Worm (Caenorhabditis elegans) whole organism, midembryonic: Measurements from ENCODE around the gene srj-52.

Experiments used
- klf-2 ChIP-seq: fragments of 200-800 bp; sonication (Bioruptor generic); conservative IDR thresholded peaks from 2 replicates; pipeline ENCODE4 v1.3.6; 2022; ENCODE audit warnings: missing genetic modification reagents, missing genetic modification characterization, missing compliant biosample characterization
- ref-1 ChIP-seq: fragments of 200-800 bp; sonication (Bioruptor generic); conservative IDR thresholded peaks from 2 replicates; pipeline ENCODE4 v1.3.6; 2022; ENCODE audit warnings: missing genetic modification reagents, missing genetic modification characterization, missing compliant biosample characterization

- no peak for TF ChIP-seq klf-2 (GFP tag; lab: Robert Waterston, UW)
- TF ChIP-seq ref-1 = no peak
Measured at ce11 chrV:687384-687783, 8.4 kb downstream of the srj-52 start, which contains the start of gene H25P19.1.
